Worm (Caenorhabditis elegans): ENCODE data around the gene nhr-9.

- TF ChIP-seq tbx-9 (tag; optimal IDR thresholded peaks at IDR 0.05; ENCODE audit: borderline replicate concordance) (no peak), dpff-1 (tag; optimal IDR thresholded peaks at IDR 0.05) (no peak), ama-1 (optimal IDR thresholded peaks at IDR 0.05) (no peak), ama-1 (GFP tag; optimal IDR thresholded peaks at IDR 0.05) (no peak), ZK185.1 (tag; optimal IDR thresholded peaks at IDR 0.05; ENCODE audit: poor library complexity, severe bottlenecking) (no peak), lir-1 (GFP tag; conservative IDR thresholded peaks at IDR 0.05) (no peak), snpc-1.1 (tag; optimal IDR thresholded peaks at IDR 0.05; ENCODE audit: insufficient read depth) (no peak), madf-8 (GFP tag; conservative IDR thresholded peaks at IDR 0.05) (no peak), hmg-1.2 (GFP tag; IDR thresholded peaks at IDR 0.05) (no peak), lag-1 (GFP tag; IDR thresholded peaks at IDR 0.05) (no peak)
Observed at ce11 chrIII:7106854-7107253, 11.6 kb downstream of the nhr-9 start.
